Fruit fly (Drosophila melanogaster): Measurements from ENCODE around the gene CG6729.

The CG6729 gene

dm6 chr2L:10767597-10768188 is 24.0 kb upstream of the CG6729 start, which contains the start of gene Ubc2 (continued):
- TF ChIP-seq CG17912 (GFP tag; optimal IDR thresholded peaks at IDR 0.05) = no peak
- peak; percentile 10 for TF ChIP-seq CG7786 (GFP tag; optimal IDR thresholded peaks at IDR 0.05)
- TF ChIP-seq Dref (GFP tag; IDR thresholded peaks at IDR 0.05) = peak; percentile 94
- TF ChIP-seq CG3726 (GFP tag; IDR thresholded peaks at IDR 0.05) = no peak
- TF ChIP-seq Bgb (GFP tag; IDR thresholded peaks at IDR 0.05; ENCODE audit: partially characterized antibody) = peak; percentile 89
- TF ChIP-seq E2f1 (GFP tag; IDR thresholded peaks at IDR 0.05) = no peak
- TF ChIP-seq da (GFP tag; optimal IDR thresholded peaks at IDR 0.05) = no peak
- no peak for TF ChIP-seq Adf1 (GFP tag; IDR thresholded peaks at IDR 0.05)
- no peak for TF ChIP-seq bowl (GFP tag; IDR thresholded peaks at IDR 0.05)
- TF ChIP-seq CG1233 (GFP tag; optimal IDR thresholded peaks at IDR 0.05) = no peak
- TF ChIP-seq chn (GFP tag; optimal IDR thresholded peaks at IDR 0.05) = peak; percentile 21
- no peak for TF ChIP-seq CG7271 (tag; optimal IDR thresholded peaks at IDR 0.05)
- no peak for TF ChIP-seq CG6813 (GFP tag; optimal IDR thresholded peaks at IDR 0.05)
- TF ChIP-seq CG17328 (GFP tag; IDR thresholded peaks at IDR 0.05) = no peak
- peak; percentile 94 for TF ChIP-seq Ets97D (GFP tag; optimal IDR thresholded peaks at IDR 0.05)
- TF ChIP-seq CG13624 (GFP tag; optimal IDR thresholded peaks at IDR 0.05) = peak; percentile 47
- no peak for TF ChIP-seq Neu2 (GFP tag; optimal IDR thresholded peaks at IDR 0.05; ENCODE audit: borderline replicate concordance)
- TF ChIP-seq zen2 (GFP tag; IDR thresholded peaks at IDR 0.05; ENCODE audit: partially characterized antibody) = peak; percentile 65
- peak; percentile 48 for TF ChIP-seq Lhr (GFP tag; optimal IDR thresholded peaks at IDR 0.05)
- TF ChIP-seq jumu (GFP tag; optimal IDR thresholded peaks at IDR 0.05) = peak; percentile 16
- no peak for TF ChIP-seq CG15479 (GFP tag; optimal IDR thresholded peaks at IDR 0.05)
- peak; percentile 43 for TF ChIP-seq mam (GFP tag; optimal IDR thresholded peaks at IDR 0.05)
- TF ChIP-seq CG7928 (GFP tag; optimal IDR thresholded peaks at IDR 0.05) = no peak
- no peak for TF ChIP-seq CG6254 (GFP tag; optimal IDR thresholded peaks at IDR 0.05)
- no peak for TF ChIP-seq Lim3 (GFP tag; IDR thresholded peaks at IDR 0.05)
- peak; percentile 73 for TF ChIP-seq hb (GFP tag; IDR thresholded peaks at IDR 0.05; ENCODE audit: partially characterized antibody)
- no peak for TF ChIP-seq br (optimal IDR thresholded peaks at IDR 0.05)
- TF ChIP-seq fd3F (GFP tag; optimal IDR thresholded peaks at IDR 0.05) = no peak
- no peak for TF ChIP-seq CG17802 (tag; optimal IDR thresholded peaks at IDR 0.05)
- no peak for TF ChIP-seq CG10565 (GFP tag; optimal IDR thresholded peaks at IDR 0.05)
- no peak for TF ChIP-seq CG15073 (GFP tag; optimal IDR thresholded peaks at IDR 0.05)
- no peak for TF ChIP-seq CG12071 (GFP tag; optimal IDR thresholded peaks at IDR 0.05)
- no peak for TF ChIP-seq al (GFP tag; IDR thresholded peaks at IDR 0.05)
- no peak for TF ChIP-seq chm (GFP tag; IDR thresholded peaks at IDR 0.05)
- no peak for TF ChIP-seq ase (GFP tag; IDR thresholded peaks at IDR 0.05)
- TF ChIP-seq Rx (GFP tag; IDR thresholded peaks at IDR 0.05) = no peak
- no peak for TF ChIP-seq abd-A (tag; optimal IDR thresholded peaks at IDR 0.05)
- no peak for TF ChIP-seq HLHmδ (GFP tag; optimal IDR thresholded peaks at IDR 0.05)
- peak; percentile 77 for TF ChIP-seq nerfin-2 (GFP tag; IDR thresholded peaks at IDR 0.05; ENCODE audit: partially characterized antibody)
- peak in 1 of 2 experiments; percentile 28 for TF ChIP-seq Hr51 (GFP tag; optimal IDR thresholded peaks at IDR 0.05)
- no peak for TF ChIP-seq CG17385 (GFP tag; optimal IDR thresholded peaks at IDR 0.05)
- TF ChIP-seq gem (tag; optimal IDR thresholded peaks at IDR 0.05) = no peak
- TF ChIP-seq ara (GFP tag; IDR thresholded peaks at IDR 0.05) = no peak
- no peak for TF ChIP-seq C15 (GFP tag; IDR thresholded peaks at IDR 0.05)
- peak; percentile 70 for TF ChIP-seq vnd (GFP tag; IDR thresholded peaks at IDR 0.05; ENCODE audit: partially characterized antibody)
- no peak for TF ChIP-seq insv (GFP tag; optimal IDR thresholded peaks at IDR 0.05)
- TF ChIP-seq Dp (GFP tag; optimal IDR thresholded peaks at IDR 0.05) = peak; percentile 69
- no peak for TF ChIP-seq CG6175 (GFP tag; IDR thresholded peaks at IDR 0.05)
- TF ChIP-seq BEAF-32 (GFP tag; optimal IDR thresholded peaks at IDR 0.05) = peak; percentile 84
- TF ChIP-seq tin (GFP tag; optimal IDR thresholded peaks at IDR 0.05) = peak; percentile 34

All from whole organism, embryonic.